Worm (Caenorhabditis elegans): Measurements from ENCODE around the gene svh-1.

DNA sequence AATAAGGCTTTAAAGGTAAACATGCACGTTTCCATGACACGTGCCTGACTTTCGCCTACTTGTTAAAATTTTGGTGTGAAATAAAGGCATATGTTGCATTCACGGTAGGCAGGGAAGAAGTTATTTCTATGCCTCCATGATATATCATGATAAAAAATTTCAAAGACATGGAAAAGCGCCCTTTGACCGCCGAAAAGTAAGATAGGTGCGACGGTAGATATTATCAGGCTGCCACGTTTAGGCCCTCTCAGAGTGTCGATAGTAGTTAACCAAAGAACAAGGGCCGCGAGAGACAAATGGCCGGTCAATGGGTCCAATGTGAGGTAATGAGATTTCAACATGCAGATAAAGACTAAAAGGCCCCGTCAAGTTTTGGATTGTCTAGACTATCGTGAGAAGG lies 36.8 kb downstream of the svh-1 start:
- TF ChIP-seq ztf-3 (GFP tag; optimal IDR thresholded peaks at IDR 0.05) (no peak), unc-130 (GFP tag; optimal IDR thresholded peaks at IDR 0.05) (no peak), repo-1 (tag; optimal IDR thresholded peaks at IDR 0.05) (no peak), B0336.3 (GFP tag; IDR thresholded peaks at IDR 0.05) (no peak), B0261.1 (tag; optimal IDR thresholded peaks at IDR 0.05) (no peak), ceh-79 (tag; optimal IDR thresholded peaks at IDR 0.05) (no peak), C17E4.6 (GFP tag; IDR thresholded peaks at IDR 0.05) (no peak), F49E8.2 (tag; optimal IDR thresholded peaks at IDR 0.05; ENCODE audit: insufficient read depth) (no peak), Y53F4B.3 (GFP tag; IDR thresholded peaks at IDR 0.05) (no peak), efl-1 (GFP tag; optimal IDR thresholded peaks at IDR 0.05) (no peak), snpc-4 (GFP tag; optimal IDR thresholded peaks at IDR 0.05) (no peak), snpc-4 (tag; optimal IDR thresholded peaks at IDR 0.05) (no peak), mcd-1 (GFP tag; IDR thresholded peaks at IDR 0.05) (no peak), nhr-179 (tag; optimal IDR thresholded peaks at IDR 0.05) (no peak), xnd-1 (tag; optimal IDR thresholded peaks at IDR 0.05) (no peak)
